Worm (Caenorhabditis elegans) whole organism, L1 larva: ENCODE data around the gene srh-215.

Source experiments
- mep-1 ChIP-seq: fragments of 150-350 bp; optimal IDR thresholded peaks from 2 replicates; lab custom pipeline; 2014; ENCODE audit warnings: missing biosample characterization, missing genetic modification characterization
- ztf-11 ChIP-seq, 2 experiments: sonication (generic microtip); optimal IDR thresholded peaks; 2 replicates each; lab custom pipeline; 2016 to 2017; ENCODE audit warnings: missing genetic modification characterization in 2 of 2, missing biosample characterization in 1 of 2, missing compliant biosample characterization in 1 of 2

DNA sequence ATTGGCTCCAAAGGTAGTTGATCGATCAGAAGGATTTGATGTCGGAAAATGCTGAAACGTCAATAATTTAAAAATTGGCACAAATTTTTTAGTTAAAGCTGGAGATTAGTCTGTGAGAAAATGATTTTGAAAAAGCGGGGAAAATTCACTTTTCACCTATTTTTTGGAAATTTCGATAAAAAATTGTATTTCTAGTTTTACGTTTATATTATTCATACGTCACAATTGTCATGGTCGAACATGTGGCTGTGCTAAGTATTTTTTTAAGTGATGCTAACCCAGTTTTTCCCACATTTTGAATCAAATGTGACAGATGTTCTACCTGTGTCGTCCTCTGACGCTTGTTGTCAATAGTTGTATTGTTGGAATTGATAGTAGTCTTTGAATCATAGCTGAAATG, 47.7 kb upstream of the srh-215 start:
- TF ChIP-seq ztf-11 (tag; optimal IDR thresholded peaks at IDR 0.05; lab: Kevin White, UChicago) = no peak
- TF ChIP-seq mep-1 (tag; lab: Kevin White, UChicago) = no peak
